Worm (Caenorhabditis elegans) whole organism, young adult: ENCODE measurements around the gene F29B9.5.

Experiments
- C17E4.6 ChIP-seq: fragments of 200-800 bp; sonication (Bioruptor generic); IDR thresholded peaks from 2 replicates; pipeline ENCODE4 v1.3.6; 2022; ENCODE audit warnings: missing genetic modification reagents, missing genetic modification characterization, missing compliant biosample characterization
- F22D6.2 ChIP-seq: sonication (generic microtip); optimal IDR thresholded peaks from 2 replicates; lab custom pipeline; 2016; ENCODE audit warnings: mild to moderate bottlenecking, missing genetic modification characterization, missing compliant biosample characterization
- F33H1.4 ChIP-seq: fragments of 200-800 bp; sonication (Bioruptor generic); IDR thresholded peaks from 2 replicates; pipeline ENCODE4 v1.3.6; 2022; ENCODE audit warnings: missing genetic modification reagents, missing genetic modification characterization, missing compliant biosample characterization
- K11D2.4 ChIP-seq: fragments of 200-800 bp; sonication (Bioruptor generic); IDR thresholded peaks from 2 replicates; pipeline ENCODE4 v1.3.6; 2022; ENCODE audit warnings: missing genetic modification reagents, missing genetic modification characterization, missing compliant biosample characterization
- Y56A3A.18 ChIP-seq: fragments of 200-800 bp; sonication (Bioruptor generic); IDR thresholded peaks from 2 replicates; pipeline ENCODE4 v1.3.6; 2022; ENCODE audit warnings: missing genetic modification reagents, missing genetic modification characterization, missing compliant biosample characterization
- Y95B8A.8 ChIP-seq: fragments of 200-800 bp; sonication (Bioruptor generic); IDR thresholded peaks from 2 replicates; pipeline ENCODE4 v1.3.6; 2022; ENCODE audit warnings: missing genetic modification reagents, missing genetic modification characterization, missing compliant biosample characterization
- aptf-2 ChIP-seq: fragments of 200-800 bp; sonication (Bioruptor generic); conservative IDR thresholded peaks from 2 replicates; pipeline ENCODE4 v1.3.6; 2022; ENCODE audit warnings: missing genetic modification reagents, missing genetic modification characterization, missing compliant biosample characterization
- attf-5 ChIP-seq: fragments of 200-800 bp; sonication (Bioruptor generic); optimal IDR thresholded peaks from 2 replicates; lab custom pipeline; 2018; ENCODE audit warnings: mild to moderate bottlenecking, missing genetic modification characterization, missing compliant biosample characterization
- attf-6 ChIP-seq: fragments of 200-800 bp; sonication (Bioruptor generic); IDR thresholded peaks from 2 replicates; pipeline ENCODE4 v1.3.6; 2022; ENCODE audit warnings: missing genetic modification reagents, missing genetic modification characterization, missing compliant biosample characterization
- ceh-79 ChIP-seq: sonication (generic microtip); optimal IDR thresholded peaks from 2 replicates; lab custom pipeline; 2017; ENCODE audit warnings: mild to moderate bottlenecking, missing genetic modification characterization, missing compliant biosample characterization
- ceh-91 ChIP-seq: fragments of 200-800 bp; sonication (Bioruptor generic); IDR thresholded peaks from 2 replicates; pipeline ENCODE4 v1.3.6; 2022; ENCODE audit warnings: missing genetic modification reagents, missing genetic modification characterization, missing compliant biosample characterization
- efl-1 ChIP-seq: fragments of 150-350 bp; optimal IDR thresholded peaks from 2 replicates; lab custom pipeline; 2014; ENCODE audit warnings: missing biosample characterization, missing genetic modification reagents, missing genetic modification characterization
- egl-44 ChIP-seq: fragments of 200-800 bp; sonication (Bioruptor generic); IDR thresholded peaks from 2 replicates; pipeline ENCODE4 v1.3.6; 2022; ENCODE audit warnings: missing genetic modification reagents, missing genetic modification characterization, missing compliant biosample characterization
- egrh-3 ChIP-seq: fragments of 200-800 bp; sonication (Bioruptor generic); IDR thresholded peaks from 2 replicates; pipeline ENCODE4 v1.3.6; 2022; ENCODE audit warnings: missing genetic modification reagents, missing genetic modification characterization, missing compliant biosample characterization
- ekl-4 ChIP-seq: fragments of 200-800 bp; sonication (Bioruptor generic); IDR thresholded peaks from 2 replicates; pipeline ENCODE4 v1.3.6; 2022; ENCODE audit warnings: missing genetic modification reagents, missing genetic modification characterization, missing compliant biosample characterization
- fkh-3 ChIP-seq: sonication (generic microtip); optimal IDR thresholded peaks from 2 replicates; lab custom pipeline; 2016; ENCODE audit warnings: mild to moderate bottlenecking, missing genetic modification characterization, missing compliant biosample characterization
- gei-17 ChIP-seq: fragments of 200-800 bp; sonication (Bioruptor generic); optimal IDR thresholded peaks from 2 replicates; lab custom pipeline; 2018; ENCODE audit warnings: mild to moderate bottlenecking, missing genetic modification characterization, missing compliant biosample characterization
- him-1 ChIP-seq: sonication (generic microtip); optimal IDR thresholded peaks from 2 replicates; lab custom pipeline; 2016; ENCODE audit warnings: missing genotype, missing genetic modification reagents, missing genetic modification characterization, missing compliant biosample characterization
- hrde-1 ChIP-seq: sonication (generic microtip); optimal IDR thresholded peaks from 2 replicates; lab custom pipeline; 2016; ENCODE audit warnings: missing genetic modification characterization, mild to moderate bottlenecking, missing compliant biosample characterization, moderate library complexity, missing genotype, missing genetic modification reagents, borderline replicate concordance
- hsf-1 ChIP-seq: fragments of 200-800 bp; sonication (Bioruptor generic); IDR thresholded peaks from 2 replicates; pipeline ENCODE4 v1.3.6; 2022; ENCODE audit warnings: missing genetic modification reagents, missing genetic modification characterization, missing compliant biosample characterization
- let-526 ChIP-seq: fragments of 200-800 bp; sonication (Bioruptor generic); IDR thresholded peaks from 2 replicates; pipeline ENCODE4 v1.3.6; 2022; ENCODE audit warnings: missing genetic modification reagents, missing genetic modification characterization, missing compliant biosample characterization
- let-607 ChIP-seq, 2 experiments: fragments of 200-800 bp in 1 of 2; sonication (Bioruptor generic) in 1 of 2; sonication (generic microtip) in 1 of 2; optimal IDR thresholded peaks; 2 replicates each; lab custom pipeline; 2016 to 2018; ENCODE audit warnings: mild to moderate bottlenecking in 2 of 2, missing compliant biosample characterization in 2 of 2, missing genetic modification characterization in 2 of 2, moderate library complexity in 2 of 2, missing genotype in 1 of 2
- lin-35 ChIP-seq, 3 experiments: fragments of 150-350 bp in 2 of 3; sonication (generic microtip) in 1 of 3; optimal IDR thresholded peaks; 2 replicates each; lab custom pipeline; 2014 to 2018; ENCODE audit warnings: missing biosample characterization in 3 of 3, missing genetic modification characterization in 3 of 3, missing genetic modification reagents in 3 of 3
- lin-40 ChIP-seq: sonication (generic microtip); optimal IDR thresholded peaks from 2 replicates; lab custom pipeline; 2016; ENCODE audit warnings: missing genetic modification characterization, mild to moderate bottlenecking, missing compliant biosample characterization, missing genotype, missing genetic modification reagents
- lin-54 ChIP-seq: fragments of 200-800 bp; sonication (Bioruptor generic); optimal IDR thresholded peaks from 2 replicates; lab custom pipeline; 2018; ENCODE audit warnings: mild to moderate bottlenecking, missing genetic modification characterization, missing compliant biosample characterization
- lir-1 ChIP-seq: fragments of 200-800 bp; sonication (Bioruptor generic); conservative IDR thresholded peaks from 2 replicates; pipeline ENCODE4 v1.3.6; 2022; ENCODE audit warnings: missing genetic modification reagents, missing genetic modification characterization, missing compliant biosample characterization
- lsl-1 ChIP-seq: fragments of 200-800 bp; sonication (Bioruptor generic); optimal IDR thresholded peaks from 2 replicates; lab custom pipeline; 2018; ENCODE audit warnings: mild to moderate bottlenecking, missing genetic modification characterization, moderate library complexity, missing compliant biosample characterization
- madf-10 ChIP-seq: sonication (generic microtip); optimal IDR thresholded peaks from 2 replicates; lab custom pipeline; 2016; ENCODE audit warnings: mild to moderate bottlenecking, missing genetic modification characterization, missing compliant biosample characterization
- madf-3 ChIP-seq: fragments of 200-800 bp; sonication (Bioruptor generic); IDR thresholded peaks from 2 replicates; pipeline ENCODE4 v1.3.6; 2022; ENCODE audit warnings: missing genetic modification reagents, missing genetic modification characterization, missing compliant biosample characterization
- mcd-1 ChIP-seq: fragments of 200-800 bp; sonication (Bioruptor generic); IDR thresholded peaks from 2 replicates; pipeline ENCODE4 v1.3.6; 2022; ENCODE audit warnings: missing genetic modification reagents, missing genetic modification characterization, missing compliant biosample characterization
- nfya-1 ChIP-seq: sonication (generic microtip); optimal IDR thresholded peaks from 2 replicates; lab custom pipeline; 2017; ENCODE audit warnings: antibody characterized with exemption, missing compliant biosample characterization, missing genetic modification characterization, borderline replicate concordance; ENCODE audit not compliant: insufficient read depth
- rpc-1 ChIP-seq, 2 experiments: fragments of 150-350 bp in 1 of 2; sonication (generic microtip) in 1 of 2; optimal IDR thresholded peaks; 2 replicates each; lab custom pipeline; 2014 to 2018; ENCODE audit warnings: missing biosample characterization in 1 of 2, missing genetic modification characterization in 1 of 2, missing genetic modification reagents in 1 of 2, missing genotype in 1 of 2
- snpc-3.4 ChIP-seq: sonication (generic microtip); optimal IDR thresholded peaks from 2 replicates; lab custom pipeline; 2017; ENCODE audit warnings: missing genetic modification characterization, mild to moderate bottlenecking, missing compliant biosample characterization, antibody characterized with exemption, moderate library complexity, missing genotype, missing genetic modification reagents
- somi-1 ChIP-seq: fragments of 200-800 bp; sonication (Bioruptor generic); optimal IDR thresholded peaks from 2 replicates; lab custom pipeline; 2018; ENCODE audit warnings: mild to moderate bottlenecking, missing genetic modification characterization, missing compliant biosample characterization
- tbp1 ChIP-seq: fragments of 200-800 bp; sonication (Bioruptor generic); optimal IDR thresholded peaks from 2 replicates; lab custom pipeline; 2018; ENCODE audit warnings: mild to moderate bottlenecking, missing genetic modification characterization, missing compliant biosample characterization
- ztf-18 ChIP-seq: sonication (generic microtip); optimal IDR thresholded peaks from 2 replicates; lab custom pipeline; 2016; ENCODE audit warnings: missing genotype, mild to moderate bottlenecking, missing genetic modification characterization, missing compliant biosample characterization
- ztf-22 ChIP-seq: fragments of 200-800 bp; sonication (Bioruptor generic); optimal IDR thresholded peaks from 2 replicates; lab custom pipeline; 2018; ENCODE audit warnings: mild to moderate bottlenecking, missing genetic modification characterization, moderate library complexity, missing compliant biosample characterization
- ztf-25 ChIP-seq: fragments of 200-800 bp; sonication (Bioruptor generic); IDR thresholded peaks from 2 replicates; pipeline ENCODE4 v1.3.6; 2022; ENCODE audit warnings: missing genetic modification reagents, missing genetic modification characterization, missing compliant biosample characterization
- ztf-28 ChIP-seq: fragments of 200-800 bp; sonication (Bioruptor generic); IDR thresholded peaks from 2 replicates; pipeline ENCODE4 v1.3.6; 2022; ENCODE audit warnings: missing genetic modification reagents, missing genetic modification characterization, missing compliant biosample characterization

Gene F29B9.5

DNA sequence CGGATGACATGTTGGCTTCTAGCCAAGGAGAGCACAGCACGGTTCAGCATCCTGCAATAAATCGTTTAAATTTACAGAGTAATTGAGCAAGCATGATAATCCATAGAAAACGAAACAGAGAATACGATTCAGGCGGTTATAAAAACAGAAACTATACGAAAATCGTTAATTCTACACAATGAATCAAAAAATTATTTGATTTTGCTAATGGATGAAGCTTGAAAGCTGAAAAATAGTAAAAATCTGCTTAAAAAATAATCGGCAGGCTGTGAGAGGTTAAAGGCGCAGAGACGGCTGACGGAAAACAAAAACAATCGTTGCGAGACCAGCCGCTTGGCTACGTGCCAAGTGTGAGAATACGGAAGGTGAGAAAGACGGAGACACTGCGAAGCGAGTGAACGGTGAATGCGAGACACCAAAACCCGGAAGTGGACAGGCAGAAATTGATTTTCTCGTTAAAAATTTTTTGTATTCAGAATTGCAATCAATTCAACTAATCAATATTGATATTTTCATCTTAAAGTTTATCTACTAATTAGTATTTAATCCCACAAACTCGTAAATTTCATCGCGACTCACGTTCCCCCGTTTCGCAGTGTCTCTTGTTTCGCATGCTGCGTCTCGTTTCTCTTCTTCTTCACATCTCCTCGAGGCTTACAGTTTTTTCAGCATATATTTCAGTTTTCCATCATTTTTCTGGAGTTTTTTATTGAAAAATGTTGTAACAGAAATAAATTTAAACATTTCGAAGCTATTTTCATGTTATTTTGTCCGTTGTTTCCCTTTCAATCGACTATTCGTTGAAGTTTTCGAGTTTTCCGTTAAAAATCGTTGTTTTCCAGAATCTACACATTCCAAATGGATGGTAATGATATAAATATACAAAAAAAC is 8.2 kb downstream of the F29B9.5 start, which contains the start of the genes F29B9.11 and jmjd-1.2 (continued):
- TF ChIP-seq nfya-1 (tag; lab: Kevin White, UChicago) (no peak), gei-17 (peak; percentile 42), snpc-3.4 (tag; lab: Kevin White, UChicago) (peak; percentile 84), K11D2.4 (GFP tag; lab: Robert Waterston, UW) (peak; percentile 80; the same call in 1 of the 2 replicates), attf-6 (GFP tag; lab: Robert Waterston, UW) (no peak), ztf-25 (GFP tag; lab: Robert Waterston, UW) (0 out of 2 replicates have a peak, but pooled peaks have one; percentile 30), Y56A3A.18 (GFP tag; lab: Robert Waterston, UW) (no peak), ceh-91 (peak; percentile 86), tbp1 (peak; percentile 71), ztf-28 (GFP tag; lab: Robert Waterston, UW) (peak; percentile 88; the same call in 1 of the 2 replicates), madf-3 (GFP tag; lab: Robert Waterston, UW) (peak; percentile 75; the same call in 1 of the 2 replicates), somi-1 (GFP tag; lab: Kevin White, UChicago) (peak; percentile 49), lir-1 (GFP tag; lab: Robert Waterston, UW) (peak; percentile 80), let-526 (peak; percentile 46; the same call in 1 of the 2 replicates), F22D6.2 (tag; lab: Kevin White, UChicago) (peak; percentile 68), lsl-1 (peak; percentile 85), madf-10 (tag; lab: Kevin White, UChicago) (peak; percentile 86), F33H1.4 (peak; percentile 97), lin-54 (peak; percentile 86), hsf-1 (peak; percentile 75), aptf-2 (GFP tag; lab: Robert Waterston, UW) (peak; percentile 76), attf-5 (GFP tag; lab: Kevin White, UChicago) (peak; percentile 98), him-1 (tag; lab: Kevin White, UChicago) (no peak), fkh-3 (tag; lab: Kevin White, UChicago) (no peak), mcd-1 (GFP tag; lab: Robert Waterston, UW) (peak; percentile 90), let-607 (tag; optimal IDR thresholded peaks at IDR 0.05; lab: Kevin White, UChicago) (peak; percentile 54 to 81), ceh-79 (tag; lab: Kevin White, UChicago) (no peak), hrde-1 (tag; lab: Kevin White, UChicago) (no peak), lin-40 (tag; lab: Kevin White, UChicago) (peak; percentile 92), C17E4.6 (GFP tag; lab: Robert Waterston, UW) (peak; percentile 82; the same call in 1 of the 2 replicates), rpc-1 (optimal IDR thresholded peaks at IDR 0.05; lab: Kevin White, UChicago) (no peak), rpc-1 (tag; optimal IDR thresholded peaks at IDR 0.05; lab: Kevin White, UChicago) (no peak), egrh-3 (peak; percentile 72), efl-1 (GFP tag; lab: Kevin White, UChicago) (peak; percentile 43), ztf-18 (peak; percentile 82), ztf-22 (no peak), ekl-4 (GFP tag; lab: Robert Waterston, UW) (peak; percentile 79), Y95B8A.8 (GFP tag; lab: Robert Waterston, UW) (peak; percentile 83), lin-35 (GFP tag; optimal IDR thresholded peaks at IDR 0.05; lab: Kevin White, UChicago) (peak in 1 of 3 experiments; percentile 67), egl-44 (peak; percentile 61; the same call in 1 of the 2 replicates)
